Worm (Caenorhabditis elegans) whole organism, late embryonic: ENCODE measurements around the gene F56D6.13.

Source experiments
- ceh-18 ChIP-seq: sonication (generic microtip); optimal IDR thresholded peaks from 2 replicates; lab custom pipeline; 2016; ENCODE audit warnings: missing genetic modification characterization, missing compliant biosample characterization
- hlh-30 ChIP-seq: sonication (generic microtip); optimal IDR thresholded peaks from 2 replicates; lab custom pipeline; 2017; ENCODE audit warnings: antibody characterized with exemption, missing genetic modification characterization, missing compliant biosample characterization; ENCODE audit not compliant: insufficient read depth
- nhr-232 ChIP-seq: sonication (generic microtip); optimal IDR thresholded peaks from 2 replicates; lab custom pipeline; 2016; ENCODE audit warnings: missing genetic modification characterization, missing compliant biosample characterization
- sdc-2 ChIP-seq: sonication (generic microtip); optimal IDR thresholded peaks from 2 replicates; lab custom pipeline; 2016; ENCODE audit warnings: missing genotype, missing genetic modification characterization, missing compliant biosample characterization
- tbx-2 ChIP-seq: sonication (generic microtip); optimal IDR thresholded peaks from 2 replicates; lab custom pipeline; 2016; ENCODE audit warnings: missing genetic modification characterization, missing compliant biosample characterization
- tbx-7 ChIP-seq: sonication (generic microtip); optimal IDR thresholded peaks from 2 replicates; lab custom pipeline; 2016; ENCODE audit warnings: missing genotype, missing genetic modification characterization, missing compliant biosample characterization
- unc-55 ChIP-seq: sonication (generic microtip); optimal IDR thresholded peaks from 2 replicates; lab custom pipeline; 2017; ENCODE audit warnings: missing biosample characterization, missing genetic modification reagents, missing genetic modification characterization

DNA sequence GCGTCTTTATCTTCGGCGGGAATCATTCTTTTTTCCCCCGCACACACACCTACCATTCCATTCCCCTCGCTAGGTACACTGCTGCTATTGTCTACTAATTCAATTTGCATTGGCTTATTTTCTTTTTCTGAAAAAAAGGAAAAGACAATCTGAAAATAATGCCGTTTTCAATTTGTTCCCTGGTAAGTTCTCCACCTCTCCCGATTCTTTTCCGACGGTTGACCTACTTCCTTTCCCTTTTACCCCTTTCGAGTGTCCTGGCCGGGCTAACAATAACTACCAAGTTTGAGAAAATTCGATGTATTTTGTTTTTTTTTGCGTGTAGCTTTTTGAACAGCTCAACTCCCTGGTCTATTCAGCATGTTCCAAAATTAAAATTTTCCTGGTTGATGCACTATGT, 42.0 kb upstream of the F56D6.13 start, which contains the start of gene F37C4.4:
- no peak for TF ChIP-seq sdc-2
- no peak for TF ChIP-seq nhr-232
- TF ChIP-seq ceh-18 (tag; lab: Kevin White, UChicago), result no peak
- TF ChIP-seq hlh-30, result no peak
- no peak for TF ChIP-seq unc-55 (GFP tag; lab: Kevin White, UChicago)
- TF ChIP-seq tbx-2, result no peak
- no peak for TF ChIP-seq tbx-7 (tag; lab: Kevin White, UChicago)
